Worm (Caenorhabditis elegans) whole organism, L3 larva: ENCODE measurements around the gene srbc-19.

ENCODE experiments used
- elt-2 ChIP-seq: sonication (generic microtip); optimal IDR thresholded peaks from 2 replicates; lab custom pipeline; 2016; ENCODE audit warnings: missing genetic modification reagents, mild to moderate bottlenecking, missing genetic modification characterization, missing compliant biosample characterization
- nhr-67 ChIP-seq: fragments of 150-350 bp; optimal IDR thresholded peaks from 2 replicates; lab custom pipeline; 2014; ENCODE audit warnings: missing biosample characterization, missing genetic modification characterization
- sea-2 ChIP-seq: fragments of 150-350 bp; sonication (generic microtip); optimal IDR thresholded peaks from 4 replicates; lab custom pipeline; 2014; ENCODE audit warnings: missing biosample characterization, missing genetic modification reagents, missing genetic modification characterization
- skn-1 ChIP-seq: fragments of 150-350 bp; optimal IDR thresholded peaks from 2 replicates; lab custom pipeline; 2014; ENCODE audit warnings: missing biosample characterization, missing genetic modification characterization

DNA sequence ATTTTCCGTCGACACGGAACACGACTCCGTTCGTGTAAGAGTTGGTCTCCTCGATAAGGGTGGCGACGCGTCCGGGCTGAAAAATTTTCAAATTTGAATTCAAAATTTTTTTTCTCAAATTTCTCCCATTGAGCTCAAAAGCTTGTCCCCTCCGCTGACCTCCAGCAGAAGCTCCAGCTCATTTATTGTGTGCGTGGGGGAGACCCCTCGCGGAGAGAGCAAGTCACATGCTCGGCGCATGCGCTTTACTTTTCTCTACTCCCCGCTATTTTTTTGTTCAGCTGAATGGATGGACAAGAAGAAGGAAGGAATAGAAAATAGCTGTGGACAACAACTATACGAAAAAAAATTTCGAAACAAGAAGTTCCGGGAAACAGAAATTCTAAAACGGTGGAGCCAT, 33.1 kb downstream of the srbc-19 start:
- TF ChIP-seq nhr-67 (tag; lab: Kevin White, UChicago) (no peak), sea-2 (GFP tag; lab: Kevin White, UChicago) (no peak), skn-1 (tag; lab: Kevin White, UChicago) (no peak), elt-2 (tag; lab: Kevin White, UChicago) (peak; percentile 5)
